Worm (Caenorhabditis elegans): Measurements from ENCODE around the gene F08F1.3.

ce11 chrX:8391505-8391904, 37.1 kb upstream of the F08F1.3 start:
- TF ChIP-seq ztf-25 (GFP tag; IDR thresholded peaks at IDR 0.05) (no peak), madf-8 (GFP tag; conservative IDR thresholded peaks at IDR 0.05) (no peak), F23B12.7 (tag; optimal IDR thresholded peaks at IDR 0.05; ENCODE audit: insufficient read depth) (no peak), F49E8.2 (tag; optimal IDR thresholded peaks at IDR 0.05; ENCODE audit: insufficient read depth) (no peak), ztf-28 (GFP tag; IDR thresholded peaks at IDR 0.05) (no peak), F10E7.11 (tag; optimal IDR thresholded peaks at IDR 0.05) (no peak), Y95B8A.8 (GFP tag; IDR thresholded peaks at IDR 0.05) (no peak), athp-1 (tag; optimal IDR thresholded peaks at IDR 0.05) (no peak), Y56A3A.18 (GFP tag; IDR thresholded peaks at IDR 0.05) (no peak), lin-54 (GFP tag; optimal IDR thresholded peaks at IDR 0.05) (no peak), dpl-1 (GFP tag; optimal IDR thresholded peaks at IDR 0.05) (no peak), egl-18 (GFP tag; IDR thresholded peaks at IDR 0.05) (no peak)
